Worm (Caenorhabditis elegans) whole organism, L4/young adult: Measurements from ENCODE around the gene C18G1.8.

Experiments used
- W03F9.2 ChIP-seq: fragments of 150-350 bp; optimal IDR thresholded peaks from 2 replicates; lab custom pipeline; 2014; ENCODE audit warnings: missing biosample characterization, missing genetic modification characterization
- dao-5 ChIP-seq: sonication (generic microtip); optimal IDR thresholded peaks from 2 replicates; lab custom pipeline; 2016; ENCODE audit warnings: missing genotype, missing genetic modification characterization, moderate library complexity, missing compliant biosample characterization
- him-1 ChIP-seq: sonication (generic microtip); optimal IDR thresholded peaks from 2 replicates; lab custom pipeline; 2016; ENCODE audit warnings: missing genotype, missing genetic modification reagents, missing genetic modification characterization, missing compliant biosample characterization

The C18G1.8 gene

DNA sequence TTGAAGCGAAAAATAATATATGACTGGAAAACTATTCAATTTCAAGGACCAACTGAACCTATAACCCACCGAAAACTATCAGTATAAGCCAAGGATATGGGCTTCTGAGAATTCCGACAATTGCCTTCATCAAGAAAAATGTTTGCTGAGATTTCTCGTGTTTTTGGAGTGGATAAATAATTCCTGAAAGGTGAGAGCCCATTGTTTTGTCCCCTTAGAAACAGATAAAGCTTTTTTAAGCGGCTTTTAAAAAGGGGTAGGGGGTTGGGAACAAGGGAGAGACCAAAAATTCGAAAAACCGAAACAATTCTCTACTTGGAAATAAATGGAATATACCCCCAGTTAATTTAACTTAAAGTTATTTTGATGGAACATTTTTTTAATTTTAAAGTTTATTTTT, at the start of gene C18G1.8:
TSS of gene C18G1.8 (minus strand) at position 101 of the 400 bp plus-strand sequence.
- TF ChIP-seq him-1, result no peak
- no peak for TF ChIP-seq dao-5 (tag; lab: Kevin White, UChicago)
- TF ChIP-seq W03F9.2 (tag; lab: Kevin White, UChicago), result no peak

DNA sequence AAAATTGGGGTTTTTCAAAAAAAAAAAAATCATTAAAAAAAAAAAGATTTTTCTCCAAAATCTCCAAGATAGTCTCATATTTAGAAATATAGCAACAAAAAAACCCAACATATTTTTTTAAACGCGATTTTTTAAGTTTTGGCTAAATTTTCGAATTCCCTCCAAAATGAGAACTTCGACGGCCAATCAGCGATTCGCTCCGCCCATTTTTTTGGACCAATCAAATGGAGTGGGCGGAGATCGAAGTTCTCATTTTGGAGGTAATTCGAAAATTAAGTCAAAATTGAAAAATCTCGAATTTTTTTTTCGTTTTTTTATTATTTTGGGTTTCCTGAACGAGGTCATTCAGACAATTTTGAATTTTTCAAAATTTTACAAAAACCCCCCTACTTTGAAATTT, 47.4 kb upstream of the C18G1.8 start:
- TF ChIP-seq him-1, result no peak
- TF ChIP-seq W03F9.2 (tag; lab: Kevin White, UChicago), result no peak
- no peak for TF ChIP-seq dao-5 (tag; lab: Kevin White, UChicago)

DNA sequence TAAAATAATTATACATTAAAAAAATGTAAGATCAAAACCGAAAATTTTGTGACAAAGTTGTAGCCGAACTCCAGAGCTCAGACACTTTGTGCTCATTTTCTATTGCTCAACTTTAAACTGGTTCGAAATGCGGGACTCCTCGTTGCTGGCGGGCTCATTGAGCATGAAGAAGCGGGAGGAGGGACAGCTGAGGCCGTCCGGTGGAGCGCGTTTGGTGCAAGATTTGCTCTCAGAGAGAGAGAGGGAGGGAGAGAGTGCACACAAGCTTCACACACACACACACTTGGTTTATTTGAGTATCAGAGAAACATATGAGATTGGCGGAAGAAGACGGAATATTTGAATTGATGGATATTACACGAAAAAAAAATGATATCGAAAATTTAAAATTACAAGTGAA, 44.3 kb upstream of the C18G1.8 start:
- TF ChIP-seq dao-5 (tag; lab: Kevin White, UChicago) (no peak), W03F9.2 (tag; lab: Kevin White, UChicago) (no peak), him-1 (no peak)

DNA sequence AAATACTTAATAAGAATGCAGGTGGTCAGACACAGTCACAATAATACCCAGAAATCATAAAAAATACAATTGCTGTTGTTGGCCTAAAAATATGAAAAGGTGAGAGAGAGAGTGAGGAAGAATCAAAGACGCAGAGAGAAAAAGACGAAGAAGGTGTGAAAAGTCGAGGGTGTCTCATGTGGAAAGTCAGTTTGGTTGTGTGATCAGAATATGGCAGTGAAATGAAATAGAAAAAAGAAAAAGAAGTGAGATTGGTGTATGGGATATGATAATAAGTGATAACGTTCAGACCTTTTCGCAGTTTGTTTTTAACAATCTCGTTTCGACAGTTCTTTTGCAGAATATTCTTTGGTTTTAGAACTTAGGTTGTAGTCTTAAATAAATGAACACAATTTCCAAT, 40.5 kb upstream of the C18G1.8 start:
- no peak for TF ChIP-seq him-1
- no peak for TF ChIP-seq dao-5 (tag; lab: Kevin White, UChicago)
- no peak for TF ChIP-seq W03F9.2 (tag; lab: Kevin White, UChicago)

DNA sequence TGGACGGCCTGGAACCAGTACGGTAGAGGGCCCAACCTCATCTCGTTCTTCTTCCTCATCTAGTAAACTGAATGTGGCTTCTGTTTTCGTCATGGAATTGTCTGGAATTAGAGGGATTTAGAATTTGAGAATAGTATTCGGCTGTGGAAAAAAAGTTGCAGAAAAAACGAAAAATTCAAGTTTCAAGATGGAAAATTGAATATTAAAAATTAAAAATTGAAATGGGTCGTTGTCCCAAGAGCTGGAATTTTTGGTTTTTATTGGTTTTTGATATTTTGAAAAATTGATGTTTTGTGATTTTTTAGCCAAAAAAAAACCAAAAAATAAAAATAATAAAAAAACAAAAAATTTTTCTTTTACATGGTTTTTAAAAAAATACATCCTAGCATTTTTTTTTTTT, 39.4 kb upstream of the C18G1.8 start, which contains the start of gene R02F11.3:
TSS of gene R02F11.3 (minus strand) at position 101 of the 400 bp plus-strand sequence.
- TF ChIP-seq dao-5 (tag; lab: Kevin White, UChicago), result no peak
- no peak for TF ChIP-seq him-1
- no peak for TF ChIP-seq W03F9.2 (tag; lab: Kevin White, UChicago)

DNA sequence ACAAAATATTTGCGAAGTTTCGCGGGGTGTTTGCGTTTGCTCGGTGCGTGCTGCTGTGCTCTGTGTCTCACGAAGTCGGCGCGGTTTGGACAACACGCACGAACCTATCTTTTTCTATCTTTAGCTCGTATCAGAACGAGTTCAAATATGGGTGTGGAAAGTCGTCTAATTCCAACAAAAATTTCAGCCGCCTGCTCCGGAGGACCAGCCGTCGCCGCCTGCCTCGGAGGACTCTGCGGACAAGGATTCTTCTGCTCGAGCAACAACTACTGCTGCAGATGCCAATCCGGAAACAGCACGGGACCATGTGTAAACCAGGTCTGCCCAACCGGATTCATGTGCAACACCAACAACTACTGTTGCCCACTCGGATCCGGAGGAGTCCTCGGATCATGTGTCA, 35.5 kb upstream of the C18G1.8 start:
- TF ChIP-seq W03F9.2 (tag; lab: Kevin White, UChicago) (no peak), him-1 (no peak), dao-5 (tag; lab: Kevin White, UChicago) (no peak)

DNA sequence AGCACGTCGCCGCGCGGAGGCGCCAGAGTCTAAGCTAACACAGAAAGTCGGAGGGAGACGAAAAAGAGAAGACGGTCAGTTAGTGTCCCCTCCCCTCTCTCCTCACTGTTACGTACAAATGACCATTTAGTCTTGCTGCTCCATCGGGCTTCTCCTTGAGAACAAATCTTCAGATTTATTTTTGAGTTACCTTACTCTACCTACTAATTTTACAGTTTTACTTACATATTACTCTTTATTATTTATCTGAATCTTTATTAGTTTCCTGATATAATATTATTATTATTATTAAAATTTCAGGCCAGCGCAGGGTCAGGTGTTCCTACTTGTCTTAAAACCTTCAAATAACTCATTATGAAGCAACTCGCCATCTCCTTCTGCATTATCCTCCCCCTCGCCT, 34.4 kb upstream of the C18G1.8 start, which contains the start of gene R02F11.1:
TSS of gene R02F11.1 (plus strand) at position 301 of the 400 bp plus-strand sequence.
- no peak for TF ChIP-seq dao-5 (tag; lab: Kevin White, UChicago)
- TF ChIP-seq him-1, result no peak
- TF ChIP-seq W03F9.2 (tag; lab: Kevin White, UChicago), result no peak

DNA sequence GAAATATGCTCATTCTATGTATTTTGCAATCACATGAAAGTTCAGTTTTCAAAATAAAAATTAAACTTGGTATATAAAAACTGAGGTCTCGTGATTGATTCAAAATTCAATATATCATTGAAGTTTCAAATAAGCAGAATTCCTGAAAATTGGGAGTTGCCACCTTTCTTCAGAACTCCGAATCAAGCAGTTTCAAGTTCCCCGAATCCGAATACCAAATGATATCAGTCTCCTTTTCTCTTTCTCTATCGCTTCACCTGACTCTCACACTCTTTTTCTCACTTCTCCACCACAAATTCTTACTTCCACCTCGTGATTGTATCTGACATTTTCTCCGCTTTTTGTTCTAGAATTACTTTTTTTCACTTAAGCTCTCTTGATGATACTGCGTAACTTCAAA, 27.9 kb upstream of the C18G1.8 start, which contains the start of gene R02F11.2:
TSS of gene R02F11.2 (plus strand) at position 292 of the 400 bp plus-strand sequence.
- TF ChIP-seq him-1 (no peak), dao-5 (tag; lab: Kevin White, UChicago) (no peak), W03F9.2 (tag; lab: Kevin White, UChicago) (no peak)

DNA sequence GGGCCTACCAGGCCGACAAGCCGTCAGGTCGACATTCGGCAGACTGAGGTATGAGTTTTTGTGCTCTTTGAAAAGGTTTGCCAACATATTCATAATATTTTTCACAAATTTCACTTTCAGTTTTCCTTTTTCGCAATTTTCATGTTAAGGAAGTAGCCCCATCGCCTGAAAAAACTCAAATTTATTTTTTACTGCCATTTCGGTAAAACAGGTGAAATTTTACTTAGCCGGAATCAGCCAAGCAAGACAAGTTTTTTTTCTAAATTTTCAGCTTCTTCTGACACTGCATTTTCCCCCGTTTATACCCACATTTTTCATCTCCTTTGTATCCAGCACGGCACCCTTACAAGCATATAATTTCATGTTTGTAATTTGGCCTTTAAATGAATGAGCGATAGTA, 25.2 kb upstream of the C18G1.8 start, which contains the start of gene R02F11.11:
TSS of gene R02F11.11 (plus strand) at position 301 of the 400 bp plus-strand sequence.
- TF ChIP-seq dao-5 (tag; lab: Kevin White, UChicago) (no peak), W03F9.2 (tag; lab: Kevin White, UChicago) (no peak), him-1 (no peak)

DNA sequence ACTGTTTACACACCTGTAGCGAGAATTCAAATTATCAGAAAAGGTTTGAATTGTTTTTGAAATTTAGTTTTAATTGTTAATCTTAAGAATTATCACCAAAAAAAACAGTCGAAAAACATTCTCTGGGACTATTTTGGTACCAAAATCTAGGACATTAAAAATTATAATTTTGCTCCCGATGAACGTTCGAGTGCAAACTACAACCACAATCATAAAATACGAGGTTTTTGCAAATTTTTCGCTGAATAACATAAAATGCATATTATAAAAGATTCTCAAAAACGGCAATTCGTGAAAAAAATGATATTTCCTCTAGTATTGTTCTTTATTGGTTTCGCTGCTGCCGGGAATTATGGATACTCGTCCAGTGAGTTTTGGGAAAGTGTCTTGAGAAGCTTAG, 24.0 kb upstream of the C18G1.8 start, which contains the start of gene R02F11.12:
TSS of gene R02F11.12 (plus strand) at position 301 of the 400 bp plus-strand sequence.
- TF ChIP-seq W03F9.2 (tag; lab: Kevin White, UChicago) (no peak), dao-5 (tag; lab: Kevin White, UChicago) (no peak), him-1 (no peak)

DNA sequence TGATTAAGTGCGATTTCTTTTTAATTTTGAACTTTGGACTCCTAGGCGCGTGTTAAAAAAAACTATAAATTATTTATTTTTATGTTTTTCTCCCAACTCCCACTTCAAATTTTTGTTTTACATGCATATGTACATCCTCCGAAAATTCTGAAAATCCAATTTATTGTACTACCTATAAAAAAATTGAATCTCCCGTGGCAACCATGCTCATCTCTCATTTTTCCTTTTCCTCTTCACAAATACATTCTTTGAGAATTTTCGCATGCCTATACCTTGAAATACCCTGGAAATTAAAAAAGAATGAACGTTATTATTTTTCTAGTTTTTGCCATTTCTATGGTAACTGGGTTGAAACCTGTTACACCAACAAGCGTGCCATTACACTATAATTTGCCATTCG, 22.4 kb upstream of the C18G1.8 start, which contains the start of gene R02F11.10:
TSS of gene R02F11.10 (plus strand) at position 301 of the 400 bp plus-strand sequence.
- no peak for TF ChIP-seq W03F9.2 (tag; lab: Kevin White, UChicago)
- TF ChIP-seq dao-5 (tag; lab: Kevin White, UChicago), result no peak
- no peak for TF ChIP-seq him-1

DNA sequence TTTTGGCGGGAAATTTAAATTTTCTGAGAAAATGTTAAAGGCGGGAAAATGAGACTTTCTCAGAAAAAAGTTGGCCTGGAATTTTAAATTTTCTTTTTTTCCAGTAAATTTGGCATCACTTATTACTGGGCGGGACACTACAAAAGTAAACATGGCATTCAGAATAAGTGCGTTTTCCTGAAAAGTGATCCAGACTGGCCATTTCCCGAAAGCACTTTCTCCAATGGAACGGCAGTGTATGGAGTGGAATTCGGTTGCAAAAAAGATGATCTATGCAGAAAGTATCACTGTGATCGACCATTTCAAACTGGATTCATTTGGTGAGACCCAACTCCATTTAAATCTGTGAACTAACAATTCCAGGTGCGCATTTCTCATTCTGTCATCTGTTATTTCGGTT, 21.4 kb upstream of the C18G1.8 start:
- no peak for TF ChIP-seq him-1
- no peak for TF ChIP-seq W03F9.2 (tag; lab: Kevin White, UChicago)
- TF ChIP-seq dao-5 (tag; lab: Kevin White, UChicago), result no peak

DNA sequence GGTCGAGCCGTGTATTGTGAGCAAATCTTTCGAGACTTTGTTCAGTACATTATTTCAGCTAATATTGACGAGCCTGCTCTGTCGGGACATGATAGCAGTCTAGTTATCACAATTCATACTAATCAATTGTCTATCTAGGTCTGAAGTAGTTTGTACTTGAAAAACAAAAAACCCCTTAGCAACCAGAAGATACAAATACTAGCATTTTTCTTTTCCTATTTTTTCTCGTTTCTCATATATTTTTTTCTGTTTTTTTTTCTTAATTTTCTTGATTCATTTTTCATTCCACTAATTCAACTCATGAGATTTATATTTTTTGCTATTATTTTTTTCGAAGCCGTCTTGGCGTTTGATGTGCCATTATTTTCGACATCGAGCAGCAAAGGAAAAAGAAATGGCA, 20.8 kb upstream of the C18G1.8 start, which contains the start of gene R02F11.9:
TSS of gene R02F11.9 (plus strand) at position 301 of the 400 bp plus-strand sequence.
- TF ChIP-seq dao-5 (tag; lab: Kevin White, UChicago) (no peak), him-1 (no peak), W03F9.2 (tag; lab: Kevin White, UChicago) (no peak)

DNA sequence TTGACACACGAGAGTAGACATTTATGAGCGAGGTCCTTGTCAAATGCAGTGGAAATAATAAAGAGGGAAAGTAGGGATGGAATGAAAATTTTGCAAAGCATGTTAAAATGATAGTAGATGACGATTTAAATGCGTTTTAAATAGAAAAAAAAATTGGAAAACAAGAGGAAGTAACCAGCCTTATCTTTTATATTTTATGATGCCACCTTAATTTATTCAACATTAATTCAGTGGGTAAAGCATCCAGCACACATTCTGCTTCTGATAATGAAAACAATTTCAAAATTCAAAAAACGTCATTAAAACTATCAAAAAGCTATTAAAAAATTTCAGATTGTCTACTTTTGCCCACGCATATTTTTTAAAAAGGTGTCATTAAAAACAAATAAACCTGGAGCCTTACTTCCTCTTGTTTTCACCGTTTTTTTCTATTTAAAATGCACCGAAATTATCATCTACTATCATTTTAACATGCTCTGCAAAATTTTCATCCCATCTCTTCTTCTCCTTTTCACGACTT, 19.0 kb upstream of the C18G1.8 start, which contains the start of the genes Y60C6A.2 and Y60C6A.3:
TSS of gene Y60C6A.2 (minus strand) at position 101 of the 520 bp plus-strand sequence.
TSS of gene Y60C6A.3 (plus strand) at position 470 of the 520 bp plus-strand sequence.
- TF ChIP-seq W03F9.2 (tag; lab: Kevin White, UChicago), result no peak
- no peak for TF ChIP-seq him-1
- TF ChIP-seq dao-5 (tag; lab: Kevin White, UChicago), result no peak
